Worm (Caenorhabditis elegans): Measurements from ENCODE around the gene nlp-19.
A peak's percentile ranks its signal among the peaks of the same experiment; 100 is the strongest.

Gene nlp-19

DNA sequence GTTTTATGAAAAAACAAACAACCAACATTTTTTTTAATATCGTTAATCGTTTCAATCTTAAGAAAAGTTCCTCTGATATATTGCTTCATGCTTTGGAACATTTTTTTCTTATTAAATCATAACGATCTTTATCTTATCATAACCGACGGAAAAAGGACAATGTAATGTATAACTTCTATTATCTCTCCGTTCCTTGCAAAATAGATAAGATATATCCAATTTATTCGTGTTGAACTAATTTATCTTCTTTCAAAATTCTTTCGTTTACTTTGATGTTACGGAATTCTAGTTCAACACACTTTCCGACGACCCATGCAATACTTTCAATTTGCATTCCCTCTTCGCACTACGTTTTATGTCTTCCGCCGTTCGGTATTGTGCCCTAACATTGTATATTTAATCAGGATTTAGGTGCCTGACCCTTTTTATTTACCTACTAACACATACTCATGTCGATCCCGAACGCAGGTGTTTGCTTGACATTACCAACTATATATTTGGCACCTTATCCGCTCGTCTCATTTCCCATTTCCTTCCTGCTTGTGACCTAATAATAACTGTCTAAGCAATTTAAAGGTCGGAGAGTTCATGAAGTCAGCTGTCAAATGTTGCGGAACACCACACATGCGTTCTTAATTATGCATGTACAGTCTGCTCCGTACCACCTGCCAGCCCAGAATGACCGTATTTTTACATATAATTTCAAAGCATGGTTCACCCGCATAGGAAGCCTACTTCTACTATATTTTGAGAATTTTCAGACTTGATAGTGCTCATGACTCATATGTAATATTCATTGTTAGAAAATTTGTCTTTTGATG is 33.0 kb downstream of the nlp-19 start:
- TF ChIP-seq pax-1 (tag; optimal IDR thresholded peaks at IDR 0.05) = peak; percentile 16
- TF ChIP-seq ahr-1 (tag; optimal IDR thresholded peaks at IDR 0.05) = no peak

DNA sequence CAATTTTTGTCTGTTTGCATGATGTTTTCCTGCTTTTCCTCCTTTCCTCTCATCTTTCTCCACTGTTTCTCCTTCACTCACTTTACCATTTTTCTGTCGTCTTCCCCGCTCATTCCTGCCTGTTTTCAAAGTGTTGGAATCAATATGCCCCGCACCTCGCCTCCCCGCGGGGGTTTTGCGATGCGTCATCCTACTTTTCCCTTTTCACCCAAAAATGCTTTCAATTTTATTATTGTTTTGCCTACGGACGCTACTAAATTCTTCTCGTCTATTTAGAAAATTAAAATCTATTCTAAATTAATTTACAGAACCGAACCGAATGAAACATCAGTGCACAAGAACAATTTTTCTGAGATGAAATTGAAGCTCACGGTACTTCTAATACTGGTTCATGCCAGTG is 33.6 kb downstream of the nlp-19 start, which contains the start of gene ver-3:
ver-3 (plus strand) TSS at position 301 of the 400 bp plus-strand sequence.
- no peak for TF ChIP-seq ceh-6 (GFP tag; optimal IDR thresholded peaks at IDR 0.05)
- no peak for TF ChIP-seq lim-6 (tag; optimal IDR thresholded peaks at IDR 0.05)
- no peak for TF ChIP-seq hlh-8 (tag; optimal IDR thresholded peaks at IDR 0.05)
- no peak for TF ChIP-seq sdc-2 (tag; optimal IDR thresholded peaks at IDR 0.05)
- no peak for TF ChIP-seq odd-2 (tag; optimal IDR thresholded peaks at IDR 0.05)
- no peak for TF ChIP-seq lin-11 (tag; optimal IDR thresholded peaks at IDR 0.05)
- TF ChIP-seq nfya-1 (tag; optimal IDR thresholded peaks at IDR 0.05) = no peak
- TF ChIP-seq hlh-13 (GFP tag; optimal IDR thresholded peaks at IDR 0.05) = no peak
- TF ChIP-seq ceh-18 (tag; optimal IDR thresholded peaks at IDR 0.05) = no peak
- no peak for TF ChIP-seq ceh-19 (GFP tag; optimal IDR thresholded peaks at IDR 0.05)
- no peak for TF ChIP-seq ceh-9 (tag; optimal IDR thresholded peaks at IDR 0.05)
- no peak for TF ChIP-seq che-1 (tag; optimal IDR thresholded peaks at IDR 0.05)
- no peak for TF ChIP-seq hlh-6 (tag; optimal IDR thresholded peaks at IDR 0.05)
- TF ChIP-seq mec-3 (tag; optimal IDR thresholded peaks at IDR 0.05; ENCODE audit: borderline replicate concordance) = no peak
- no peak for TF ChIP-seq eyg-1 (tag; optimal IDR thresholded peaks at IDR 0.05)
- no peak for TF ChIP-seq madf-2 (tag; optimal IDR thresholded peaks at IDR 0.05)

DNA sequence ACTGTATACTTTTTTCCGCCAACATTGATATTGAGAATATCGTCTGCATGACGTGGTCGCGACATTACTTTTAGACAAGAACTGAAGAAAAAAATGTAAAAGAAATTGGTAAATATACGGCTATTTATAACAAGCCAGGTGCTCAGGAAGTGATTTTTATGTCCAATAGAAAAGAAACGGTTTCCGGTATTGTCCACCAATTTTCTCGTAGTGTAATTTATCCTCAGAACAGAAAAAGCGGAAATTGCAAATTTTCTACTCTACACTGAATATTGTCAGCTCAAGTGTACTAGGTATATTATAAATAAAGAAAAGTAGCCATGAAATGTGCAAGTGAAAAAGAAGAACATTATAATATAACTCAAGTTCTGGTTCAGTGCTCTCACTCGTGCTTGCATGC is 40.6 kb downstream of the nlp-19 start, which contains the start of gene F59F3.6:
F59F3.6 (minus strand) TSS at position 101 of the 400 bp plus-strand sequence.
- no peak for TF ChIP-seq ceh-31 (tag; optimal IDR thresholded peaks at IDR 0.05)

DNA sequence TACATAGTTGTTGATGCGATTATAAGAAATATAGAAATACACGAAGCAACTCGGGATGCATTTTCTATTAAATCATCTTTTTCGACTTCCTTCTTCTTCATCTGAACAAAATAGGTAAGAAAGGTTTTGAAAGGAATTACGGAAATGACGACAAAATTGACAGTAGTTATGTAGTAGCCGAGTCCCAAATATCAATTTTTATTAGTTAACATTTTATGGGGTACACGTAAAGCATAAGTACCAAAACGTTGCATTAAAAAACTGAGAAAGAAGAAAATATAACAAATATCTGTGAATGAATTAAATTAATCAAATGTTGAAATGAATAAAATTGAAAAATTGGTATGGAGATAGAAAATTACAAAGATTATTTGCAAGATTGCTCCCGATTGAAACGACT is 43.2 kb downstream of the nlp-19 start, which contains the start of gene col-177:
col-177 (minus strand) TSS at position 101 of the 400 bp plus-strand sequence.
- TF ChIP-seq ttx-3 (tag; optimal IDR thresholded peaks at IDR 0.05) (no peak), lin-11 (tag; optimal IDR thresholded peaks at IDR 0.05) (no peak), zip-5 (tag; optimal IDR thresholded peaks at IDR 0.05) (no peak), ahr-1 (tag; optimal IDR thresholded peaks at IDR 0.05) (no peak), ref-2 (tag; optimal IDR thresholded peaks at IDR 0.05) (no peak), ceh-48 (tag; optimal IDR thresholded peaks at IDR 0.05) (no peak), pha-4 (tag; optimal IDR thresholded peaks at IDR 0.05) (no peak), hlh-15 (tag; optimal IDR thresholded peaks at IDR 0.05) (no peak), ceh-2 (tag; optimal IDR thresholded peaks at IDR 0.05) (no peak), ceh-18 (tag; optimal IDR thresholded peaks at IDR 0.05) (no peak), ets-4 (tag; optimal IDR thresholded peaks at IDR 0.05) (no peak), ceh-34 (tag; optimal IDR thresholded peaks at IDR 0.05) (no peak), eyg-1 (tag; optimal IDR thresholded peaks at IDR 0.05) (no peak), madf-2 (tag; optimal IDR thresholded peaks at IDR 0.05) (no peak), ceh-45 (GFP tag; IDR thresholded peaks at IDR 0.05) (no peak)

DNA sequence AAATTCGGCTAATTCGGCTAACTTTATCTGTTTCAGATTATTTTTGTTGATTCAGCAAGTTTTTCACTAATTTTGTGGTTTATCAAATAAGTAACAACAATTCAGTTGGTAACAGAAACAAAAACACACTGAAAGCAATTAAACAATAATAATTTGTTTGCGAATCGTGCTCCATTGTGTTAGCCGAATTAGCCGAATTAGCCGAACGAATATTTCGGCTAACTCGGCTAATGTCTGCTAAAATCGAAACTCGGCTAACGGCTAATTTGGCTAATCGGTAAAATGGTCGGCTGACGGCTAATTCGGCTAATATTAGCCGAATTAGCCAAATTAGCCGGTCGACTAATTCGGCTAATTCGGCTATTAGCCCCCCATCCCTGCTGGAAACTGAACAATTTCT is 45.2 kb downstream of the nlp-19 start:
- no peak for TF ChIP-seq unc-3 (GFP tag; conservative IDR thresholded peaks at IDR 0.05)
- TF ChIP-seq unc-3 (tag; optimal IDR thresholded peaks at IDR 0.05) = no peak
- peak; percentile 59 for TF ChIP-seq K09A11.1 (tag; optimal IDR thresholded peaks at IDR 0.05; ENCODE audit: insufficient read depth)

- TF ChIP-seq unc-55 (GFP tag; optimal IDR thresholded peaks at IDR 0.05) (no peak), ceh-18 (tag; optimal IDR thresholded peaks at IDR 0.05) (no peak), pha-4 (tag; optimal IDR thresholded peaks at IDR 0.05) (no peak), rnt-1 (tag; optimal IDR thresholded peaks at IDR 0.05) (no peak), ttx-3 (tag; optimal IDR thresholded peaks at IDR 0.05) (no peak), unc-86 (tag; optimal IDR thresholded peaks at IDR 0.05) (no peak), K09A11.1 (tag; optimal IDR thresholded peaks at IDR 0.05; ENCODE audit: insufficient read depth) (no peak), gmeb-2 (tag; optimal IDR thresholded peaks at IDR 0.05) (no peak), ceh-48 (tag; optimal IDR thresholded peaks at IDR 0.05) (no peak), hlh-30 (tag; optimal IDR thresholded peaks at IDR 0.05; ENCODE audit: insufficient read depth) (no peak), pat-9 (tag; optimal IDR thresholded peaks at IDR 0.05) (no peak), ceh-14 (tag; optimal IDR thresholded peaks at IDR 0.05) (no peak), pha-2 (tag; optimal IDR thresholded peaks at IDR 0.05) (no peak), ets-4 (tag; optimal IDR thresholded peaks at IDR 0.05) (no peak), pqm-1 (tag; optimal IDR thresholded peaks at IDR 0.05) (no peak)
Observed at ce11 chrX:11007393-11007792, 48.9 kb downstream of the nlp-19 start.

All from whole organism, late embryonic.